Worm (Caenorhabditis elegans) whole organism, early embryonic: ENCODE measurements around the gene scl-19.

Experiments
- B0310.2 ChIP-seq: sonication (generic microtip); optimal IDR thresholded peaks from 2 replicates; lab custom pipeline; 2016; ENCODE audit warnings: mild to moderate bottlenecking, missing genetic modification characterization, missing compliant biosample characterization
- F13C5.2 ChIP-seq: sonication (generic microtip); optimal IDR thresholded peaks from 2 replicates; lab custom pipeline; 2017; ENCODE audit warnings: mild to moderate bottlenecking, missing genetic modification characterization, inconsistent platforms, missing compliant biosample characterization
- ama-1 ChIP-seq: fragments of 150-350 bp; optimal IDR thresholded peaks from 2 replicates; lab custom pipeline; 2014
- ceh-13 ChIP-seq: fragments of 200-800 bp; sonication (Bioruptor generic); optimal IDR thresholded peaks from 2 replicates; lab custom pipeline; 2018; ENCODE audit warnings: mild to moderate bottlenecking, missing genetic modification characterization, missing compliant biosample characterization
- hmg-4 ChIP-seq: fragments of 200-800 bp; sonication (Bioruptor generic); optimal IDR thresholded peaks from 2 replicates; lab custom pipeline; 2018; ENCODE audit warnings: mild to moderate bottlenecking, missing genetic modification characterization, missing compliant biosample characterization
- tbx-11 ChIP-seq: fragments of 200-800 bp; sonication (Bioruptor generic); IDR thresholded peaks from 2 replicates; pipeline ENCODE4 v1.3.6; 2022; ENCODE audit warnings: missing genetic modification characterization, missing compliant biosample characterization

DNA sequence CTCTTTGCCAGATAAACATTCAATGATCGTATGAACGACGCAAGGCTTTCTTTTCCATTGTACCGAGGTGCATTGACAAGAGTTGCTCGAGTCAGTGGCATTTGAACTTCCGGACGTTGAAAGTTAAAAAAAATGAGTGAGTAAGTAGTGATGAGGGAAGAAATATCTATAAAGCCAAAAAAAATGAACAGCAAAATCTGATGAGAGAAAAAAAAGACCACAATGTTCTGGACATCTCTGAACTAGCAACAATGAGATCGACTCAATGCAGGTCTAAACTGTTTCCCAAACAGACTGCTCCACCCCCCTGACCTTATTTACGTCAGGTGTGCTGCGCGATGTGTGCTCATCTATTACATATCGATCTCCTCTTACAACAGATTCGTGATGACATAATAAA is 18.7 kb downstream of the scl-19 start, which contains the start of the genes F11D11.21 and F11D11.12:
- TF ChIP-seq tbx-11 (GFP tag; lab: Robert Waterston, UW) (no peak), ama-1 (lab: Kevin White, UChicago) (no peak), hmg-4 (GFP tag; lab: Kevin White, UChicago) (no peak), F13C5.2 (tag; lab: Kevin White, UChicago) (no peak), ceh-13 (no peak), B0310.2 (tag; lab: Kevin White, UChicago) (no peak)
